Fruit fly (Drosophila melanogaster): Measurements from ENCODE around the gene GstD6.

The GstD6 gene

dm6 chr3R:12408160-12408559 lies 31.2 kb downstream of the GstD6 start, which contains the start of gene CG5196 (continued):
- no peak for TF ChIP-seq dpn (GFP tag; optimal IDR thresholded peaks at IDR 0.05)
- TF ChIP-seq CG10979 (tag; optimal IDR thresholded peaks at IDR 0.05), result peak; percentile 11
- no peak for TF ChIP-seq sim (GFP tag; IDR thresholded peaks at IDR 0.05)
- TF ChIP-seq ac (GFP tag; optimal IDR thresholded peaks at IDR 0.05), result no peak
- no peak; the same call in 1 of the 2 replicates for TF ChIP-seq CG14014 (GFP tag; IDR thresholded peaks at IDR 0.05)
- peak; percentile 79 for TF ChIP-seq CG6791 (GFP tag; IDR thresholded peaks at IDR 0.05; ENCODE audit: partially characterized antibody)
- no peak for TF ChIP-seq prd (optimal IDR thresholded peaks at IDR 0.05)
- TF ChIP-seq prd (GFP tag; IDR thresholded peaks at IDR 0.05), result no peak
- TF ChIP-seq CrebB (tag; optimal IDR thresholded peaks at IDR 0.05), result no peak
- TF ChIP-seq chn (GFP tag; optimal IDR thresholded peaks at IDR 0.05), result no peak
- TF ChIP-seq nerfin-1 (tag; optimal IDR thresholded peaks at IDR 0.05), result peak; percentile 33
- TF ChIP-seq schlank (tag; optimal IDR thresholded peaks at IDR 0.05), result no peak
- no peak for TF ChIP-seq trh (GFP tag; optimal IDR thresholded peaks at IDR 0.05)
- TF ChIP-seq ato (GFP tag; IDR thresholded peaks at IDR 0.05; ENCODE audit: partially characterized antibody), result peak; percentile 57; the same call in 1 of the 2 replicates
- TF ChIP-seq CG10431 (GFP tag; optimal IDR thresholded peaks at IDR 0.05), result no peak
- TF ChIP-seq CG1832 (GFP tag; optimal IDR thresholded peaks at IDR 0.05), result no peak
- peak; percentile 17 for TF ChIP-seq CG8924 (tag; optimal IDR thresholded peaks at IDR 0.05)
- TF ChIP-seq Dll (GFP tag; IDR thresholded peaks at IDR 0.05; ENCODE audit: partially characterized antibody), result peak; percentile 64
- no peak for TF ChIP-seq Asciz (GFP tag; optimal IDR thresholded peaks at IDR 0.05)
- TF ChIP-seq pho (GFP tag; optimal IDR thresholded peaks at IDR 0.05), result no peak
- no peak for TF ChIP-seq Ravus (GFP tag; IDR thresholded peaks at IDR 0.05)
- TF ChIP-seq CG7928 (GFP tag; optimal IDR thresholded peaks at IDR 0.05), result peak; percentile 7
- TF ChIP-seq da (GFP tag; optimal IDR thresholded peaks at IDR 0.05), result no peak
- TF ChIP-seq bsh (GFP tag; optimal IDR thresholded peaks at IDR 0.05), result no peak
- TF ChIP-seq Nf-YC (tag; optimal IDR thresholded peaks at IDR 0.05), result peak; percentile 31
- no peak for TF ChIP-seq gce (GFP tag; IDR thresholded peaks at IDR 0.05)
- TF ChIP-seq gro (GFP tag; optimal IDR thresholded peaks at IDR 0.05), result peak; percentile 32
- TF ChIP-seq pum (GFP tag; optimal IDR thresholded peaks at IDR 0.05), result no peak
- TF ChIP-seq wek (GFP tag; optimal IDR thresholded peaks at IDR 0.05), result peak; percentile 9
- TF ChIP-seq chif (GFP tag; optimal IDR thresholded peaks at IDR 0.05), result no peak
- TF ChIP-seq CG13123 (GFP tag; optimal IDR thresholded peaks at IDR 0.05), result no peak
- TF ChIP-seq sima (GFP tag; optimal IDR thresholded peaks at IDR 0.05), result no peak
- no peak for TF ChIP-seq Trl (optimal IDR thresholded peaks at IDR 0.05)
- TF ChIP-seq Trl (GFP tag; optimal IDR thresholded peaks at IDR 0.05), result no peak
- peak in 1 of 3 experiments; percentile 44 for TF ChIP-seq Stat92E (GFP tag; optimal IDR thresholded peaks at IDR 0.05)
- TF ChIP-seq ash1 (GFP tag; optimal IDR thresholded peaks at IDR 0.05), result no peak
- peak; percentile 49 for TF ChIP-seq HLHmδ (GFP tag; optimal IDR thresholded peaks at IDR 0.05)
- TF ChIP-seq CG14710 (tag; optimal IDR thresholded peaks at IDR 0.05), result peak; percentile 60
- no peak for TF ChIP-seq tgo (GFP tag; IDR thresholded peaks at IDR 0.05)
- no peak for TF ChIP-seq en (GFP tag; optimal IDR thresholded peaks at IDR 0.05)
- no peak; the same call in 1 of the 2 replicates for TF ChIP-seq slbo (GFP tag; IDR thresholded peaks at IDR 0.05)
- peak; percentile 61 for TF ChIP-seq CG30020 (tag; optimal IDR thresholded peaks at IDR 0.05)
- TF ChIP-seq CG14860 (GFP tag; IDR thresholded peaks at IDR 0.05; ENCODE audit: partially characterized antibody), result peak; percentile 27; the same call in 2 of the 3 replicates
- TF ChIP-seq CG18764 (GFP tag; optimal IDR thresholded peaks at IDR 0.05), result no peak
- TF ChIP-seq eyg (GFP tag; optimal IDR thresholded peaks at IDR 0.05), result no peak
- TF ChIP-seq B-H1 (GFP tag; IDR thresholded peaks at IDR 0.05), result no peak
- TF ChIP-seq CG1602 (GFP tag; optimal IDR thresholded peaks at IDR 0.05), result no peak
- no peak for TF ChIP-seq Hr3 (GFP tag; optimal IDR thresholded peaks at IDR 0.05)
- TF ChIP-seq CG17186 (GFP tag; optimal IDR thresholded peaks at IDR 0.05), result peak; percentile 49
- TF ChIP-seq Camta (GFP tag; optimal IDR thresholded peaks at IDR 0.05), result no peak
- TF ChIP-seq gsb (GFP tag; IDR thresholded peaks at IDR 0.05), result no peak
- TF ChIP-seq CG3838 (GFP tag; optimal IDR thresholded peaks at IDR 0.05), result no peak
